In genomic region chrV:9085845-9086244, ce11 we compare ENCODE assay signal across 4 worm cellular contexts.
TF ChIP-seq lines count a peak whose summit lies in the region.

No protein-coding gene starts in this region.

TF ChIP-seq in whole organism, L1 larva, 84 proteins besides CTCF, POLR2A, EP300 and RAD21:
- TF ChIP-seq nhr-84 (tag; optimal IDR thresholded peaks at IDR 0.05; lab: Kevin White, UChicago) (no peak), ces-1 (GFP tag; optimal IDR thresholded peaks at IDR 0.05; lab: Kevin White, UChicago) (no peak), efl-3 (GFP tag; optimal IDR thresholded peaks at IDR 0.05; lab: Kevin White, UChicago) (no peak), hpl-2 (GFP tag; optimal IDR thresholded peaks at IDR 0.05; lab: Kevin White, UChicago) (no peak), lin-39 (tag; optimal IDR thresholded peaks at IDR 0.05; lab: Kevin White, UChicago) (no peak), mef-2 (tag; optimal IDR thresholded peaks at IDR 0.05; lab: Kevin White, UChicago) (no peak), C34B4.2 (tag; optimal IDR thresholded peaks at IDR 0.05; lab: Kevin White, UChicago) (no peak), elt-3 (tag; optimal IDR thresholded peaks at IDR 0.05; lab: Kevin White, UChicago) (peak in 2 of 6 experiments; percentile 24 to 28), snu-23 (GFP tag; optimal IDR thresholded peaks at IDR 0.05; lab: Kevin White, UChicago) (no peak), sptf-1 (tag; optimal IDR thresholded peaks at IDR 0.05; lab: Kevin White, UChicago) (no peak), Y116A8C.19 (tag; optimal IDR thresholded peaks at IDR 0.05; lab: Kevin White, UChicago; ENCODE audit: borderline replicate concordance) (no peak), mep-1 (tag; optimal IDR thresholded peaks at IDR 0.05; lab: Kevin White, UChicago) (peak; percentile 26), ztf-4 (tag; optimal IDR thresholded peaks at IDR 0.05; lab: Kevin White, UChicago) (no peak), pqm-1 (tag; optimal IDR thresholded peaks at IDR 0.05; lab: Kevin White, UChicago) (no peak), fkh-4 (tag; optimal IDR thresholded peaks at IDR 0.05; lab: Kevin White, UChicago; ENCODE audit: borderline replicate concordance) (no peak), unc-30 (tag; optimal IDR thresholded peaks at IDR 0.05; lab: Kevin White, UChicago) (no peak), lin-14 (GFP tag; optimal IDR thresholded peaks at IDR 0.05; lab: Kevin White, UChicago) (no peak), hlh-17 (GFP tag; optimal IDR thresholded peaks at IDR 0.05; lab: Kevin White, UChicago; ENCODE audit: borderline replicate concordance) (no peak), C04F5.9 (tag; optimal IDR thresholded peaks at IDR 0.05; lab: Kevin White, UChicago) (no peak), xbp-1 (tag; optimal IDR thresholded peaks at IDR 0.05; lab: Kevin White, UChicago) (no peak), nhr-85 (tag; lab: Kevin White, UChicago) (peak; percentile 82), lin-35 (GFP tag; optimal IDR thresholded peaks at IDR 0.05; lab: Kevin White, UChicago) (peak in 1 of 2 experiments; percentile 13), nhr-12 (tag; optimal IDR thresholded peaks at IDR 0.05; lab: Kevin White, UChicago) (no peak)

TF ChIP-seq in whole organism, L2 larva, 48 proteins besides CTCF, POLR2A, EP300 and RAD21 (continues in another document):
- peak; percentile 92 for TF ChIP-seq sma-3 (GFP tag; optimal IDR thresholded peaks at IDR 0.05; lab: Kevin White, UChicago)
- peak; percentile 24 for TF ChIP-seq egl-27 (tag; optimal IDR thresholded peaks at IDR 0.05; lab: Kevin White, UChicago)
- no peak for TF ChIP-seq peb-1 (tag; optimal IDR thresholded peaks at IDR 0.05; lab: Kevin White, UChicago)
- no peak for TF ChIP-seq R02D3.7 (tag; optimal IDR thresholded peaks at IDR 0.05; lab: Kevin White, UChicago)
- TF ChIP-seq elt-3 (tag; optimal IDR thresholded peaks at IDR 0.05; lab: Kevin White, UChicago) = no peak
- no peak for TF ChIP-seq lin-39 (tag; optimal IDR thresholded peaks at IDR 0.05; lab: Kevin White, UChicago)
- no peak for TF ChIP-seq F13H6.1 (tag; optimal IDR thresholded peaks at IDR 0.05; lab: Kevin White, UChicago)
- TF ChIP-seq unc-62 (GFP tag; optimal IDR thresholded peaks at IDR 0.05; lab: Kevin White, UChicago) = no peak
- no peak for TF ChIP-seq nhr-129 (tag; optimal IDR thresholded peaks at IDR 0.05; lab: Kevin White, UChicago)
- no peak for TF ChIP-seq mbf-1 (tag; optimal IDR thresholded peaks at IDR 0.05; lab: Kevin White, UChicago)
- no peak for TF ChIP-seq lsy-2 (tag; optimal IDR thresholded peaks at IDR 0.05; lab: Kevin White, UChicago)
- TF ChIP-seq aly-2 (tag; optimal IDR thresholded peaks at IDR 0.05; lab: Kevin White, UChicago) = no peak
- TF ChIP-seq mdl-1 (tag; optimal IDR thresholded peaks at IDR 0.05; lab: Kevin White, UChicago) = peak in 1 of 2 experiments; percentile 7
- TF ChIP-seq nhr-12 (tag; optimal IDR thresholded peaks at IDR 0.05; lab: Kevin White, UChicago) = no peak
- TF ChIP-seq nhr-25 (tag; optimal IDR thresholded peaks at IDR 0.05; lab: Kevin White, UChicago) = peak; percentile 63
- peak; percentile 56 for TF ChIP-seq sma-9 (GFP tag; optimal IDR thresholded peaks at IDR 0.05; lab: Kevin White, UChicago)
- TF ChIP-seq sma-9 (tag; optimal IDR thresholded peaks at IDR 0.05; lab: Kevin White, UChicago) = no peak
- TF ChIP-seq sem-4 (tag; optimal IDR thresholded peaks at IDR 0.05; lab: Kevin White, UChicago) = no peak
- peak; percentile 76 for TF ChIP-seq fos-1 (tag; optimal IDR thresholded peaks at IDR 0.05; lab: Kevin White, UChicago)
- TF ChIP-seq ama-1 (optimal IDR thresholded peaks at IDR 0.05; lab: Kevin White, UChicago) = no peak
- no peak for TF ChIP-seq Y55F3AM.14 (GFP tag; optimal IDR thresholded peaks at IDR 0.05; lab: Kevin White, UChicago)
- no peak for TF ChIP-seq alr-1 (tag; optimal IDR thresholded peaks at IDR 0.05; lab: Kevin White, UChicago)
- TF ChIP-seq crh-2 (tag; optimal IDR thresholded peaks at IDR 0.05; lab: Kevin White, UChicago) = peak; percentile 16
- TF ChIP-seq unc-55 (GFP tag; optimal IDR thresholded peaks at IDR 0.05; lab: Kevin White, UChicago) = no peak
- no peak for TF ChIP-seq nhr-237 (tag; optimal IDR thresholded peaks at IDR 0.05; lab: Kevin White, UChicago)
- TF ChIP-seq nhr-11 (tag; optimal IDR thresholded peaks at IDR 0.05; lab: Kevin White, UChicago) = no peak

TF ChIP-seq in whole organism, L3 larva, 47 proteins besides CTCF, POLR2A, EP300 and RAD21 (continues in another document):
- peak; percentile 43 for TF ChIP-seq jun-1 (tag; optimal IDR thresholded peaks at IDR 0.05; lab: Kevin White, UChicago)
- TF ChIP-seq unc-62 (GFP tag; optimal IDR thresholded peaks at IDR 0.05; lab: Kevin White, UChicago) = no peak
- TF ChIP-seq snpc-4 (tag; optimal IDR thresholded peaks at IDR 0.05; lab: Kevin White, UChicago) = no peak
- no peak for TF ChIP-seq lin-39 (tag; optimal IDR thresholded peaks at IDR 0.05; lab: Kevin White, UChicago)
- TF ChIP-seq lin-15B (tag; optimal IDR thresholded peaks at IDR 0.05; lab: Kevin White, UChicago) = no peak
- TF ChIP-seq tbx-2 (tag; optimal IDR thresholded peaks at IDR 0.05; lab: Kevin White, UChicago) = peak; percentile 22
- peak in 1 of 3 experiments; percentile 84 for TF ChIP-seq elt-3 (tag; optimal IDR thresholded peaks at IDR 0.05; lab: Kevin White, UChicago)
- TF ChIP-seq sea-2 (GFP tag; optimal IDR thresholded peaks at IDR 0.05; lab: Kevin White, UChicago) = no peak
- peak; percentile 58 for TF ChIP-seq ceh-28 (tag; optimal IDR thresholded peaks at IDR 0.05; lab: Kevin White, UChicago)
- TF ChIP-seq ceh-82 (tag; optimal IDR thresholded peaks at IDR 0.05; lab: Kevin White, UChicago) = no peak
- no peak for TF ChIP-seq unc-39 (tag; optimal IDR thresholded peaks at IDR 0.05; lab: Kevin White, UChicago)
- TF ChIP-seq pqm-1 (tag; optimal IDR thresholded peaks at IDR 0.05; lab: Kevin White, UChicago) = peak; percentile 15
- TF ChIP-seq nhr-23 (tag; optimal IDR thresholded peaks at IDR 0.05; lab: Kevin White, UChicago) = peak; percentile 89
- TF ChIP-seq mdl-1 (tag; optimal IDR thresholded peaks at IDR 0.05; lab: Kevin White, UChicago) = no peak
- peak; percentile 73 for TF ChIP-seq nhr-25 (tag; optimal IDR thresholded peaks at IDR 0.05; lab: Kevin White, UChicago)
- no peak for TF ChIP-seq lsy-12 (tag; optimal IDR thresholded peaks at IDR 0.05; lab: Kevin White, UChicago)
- TF ChIP-seq ama-1 (optimal IDR thresholded peaks at IDR 0.05; lab: Kevin White, UChicago) = no peak
- no peak for TF ChIP-seq ceh-16 (tag; optimal IDR thresholded peaks at IDR 0.05; lab: Kevin White, UChicago)
- no peak for TF ChIP-seq nhr-237 (tag; optimal IDR thresholded peaks at IDR 0.05; lab: Kevin White, UChicago)
- TF ChIP-seq skn-1 (tag; optimal IDR thresholded peaks at IDR 0.05; lab: Kevin White, UChicago) = no peak
- TF ChIP-seq hmg-11 (tag; optimal IDR thresholded peaks at IDR 0.05; lab: Kevin White, UChicago) = no peak
- TF ChIP-seq nhr-28 (tag; optimal IDR thresholded peaks at IDR 0.05; lab: Kevin White, UChicago) = no peak
- no peak for TF ChIP-seq pha-4 (tag; optimal IDR thresholded peaks at IDR 0.05; lab: Kevin White, UChicago)
- no peak for TF ChIP-seq ceh-9 (tag; optimal IDR thresholded peaks at IDR 0.05; lab: Kevin White, UChicago)
- peak; percentile 34 for TF ChIP-seq elt-2 (tag; optimal IDR thresholded peaks at IDR 0.05; lab: Kevin White, UChicago)
- TF ChIP-seq ZK546.5 (tag; optimal IDR thresholded peaks at IDR 0.05; lab: Kevin White, UChicago) = no peak
- TF ChIP-seq zag-1 (tag; optimal IDR thresholded peaks at IDR 0.05; lab: Kevin White, UChicago) = no peak

TF ChIP-seq in whole organism, L4 larva, 104 proteins besides CTCF, POLR2A, EP300 and RAD21 (continues in another document):
- no peak for TF ChIP-seq egl-27 (tag; optimal IDR thresholded peaks at IDR 0.05; lab: Kevin White, UChicago)
- no peak for TF ChIP-seq mdt-29 (GFP tag; IDR thresholded peaks at IDR 0.05; lab: Robert Waterston, UW)
- TF ChIP-seq nhr-48 (tag; optimal IDR thresholded peaks at IDR 0.05; lab: Kevin White, UChicago) = peak; percentile 88
- no peak for TF ChIP-seq dmd-8 (GFP tag; IDR thresholded peaks at IDR 0.05; lab: Robert Waterston, UW)
- no peak for TF ChIP-seq ZK337.2 (GFP tag; IDR thresholded peaks at IDR 0.05; lab: Robert Waterston, UW)
- no peak for TF ChIP-seq ces-1 (GFP tag; optimal IDR thresholded peaks at IDR 0.05; lab: Kevin White, UChicago)
- no peak for TF ChIP-seq F37D6.2 (tag; optimal IDR thresholded peaks at IDR 0.05; lab: Kevin White, UChicago)
- no peak for TF ChIP-seq daf-8 (GFP tag; IDR thresholded peaks at IDR 0.05; lab: Robert Waterston, UW)
- peak; percentile 62 for TF ChIP-seq hlh-30 (tag; optimal IDR thresholded peaks at IDR 0.05; lab: Kevin White, UChicago; ENCODE audit: insufficient read depth)
- TF ChIP-seq daf-19 (GFP tag; conservative IDR thresholded peaks at IDR 0.05; lab: Robert Waterston, UW) = no peak
- TF ChIP-seq zag-1 (tag; optimal IDR thresholded peaks at IDR 0.05; lab: Kevin White, UChicago) = no peak
- TF ChIP-seq dve-1 (tag; optimal IDR thresholded peaks at IDR 0.05; lab: Kevin White, UChicago; ENCODE audit: insufficient read depth) = peak; percentile 31
- TF ChIP-seq ztf-11 (tag; optimal IDR thresholded peaks at IDR 0.05; lab: Kevin White, UChicago) = no peak
- TF ChIP-seq nhr-41 (GFP tag; IDR thresholded peaks at IDR 0.05; lab: Robert Waterston, UW) = no peak
- peak; percentile 17 for TF ChIP-seq cey-2 (tag; optimal IDR thresholded peaks at IDR 0.05; lab: Kevin White, UChicago; ENCODE audit: borderline replicate concordance, insufficient read depth)
- TF ChIP-seq fkh-10 (GFP tag; optimal IDR thresholded peaks at IDR 0.05; lab: Kevin White, UChicago) = no peak
- no peak for TF ChIP-seq Y48G9A.11 (GFP tag; IDR thresholded peaks at IDR 0.05; lab: Robert Waterston, UW)
- TF ChIP-seq mdl-1 (tag; optimal IDR thresholded peaks at IDR 0.05; lab: Kevin White, UChicago) = peak; percentile 66 to 71
- no peak for TF ChIP-seq ztf-7 (tag; optimal IDR thresholded peaks at IDR 0.05; lab: Kevin White, UChicago)
- no peak for TF ChIP-seq php-3 (GFP tag; IDR thresholded peaks at IDR 0.05; lab: Robert Waterston, UW)
- no peak for TF ChIP-seq lin-39 (tag; optimal IDR thresholded peaks at IDR 0.05; lab: Kevin White, UChicago)
- TF ChIP-seq F26F4.8 (GFP tag; conservative IDR thresholded peaks at IDR 0.05; lab: Robert Waterston, UW) = no peak
- no peak for TF ChIP-seq Y105C5A.15 (GFP tag; IDR thresholded peaks at IDR 0.05; lab: Robert Waterston, UW)
- no peak for TF ChIP-seq F10B5.3 (tag; optimal IDR thresholded peaks at IDR 0.05; lab: Kevin White, UChicago)
- no peak for TF ChIP-seq jun-1 (tag; optimal IDR thresholded peaks at IDR 0.05; lab: Kevin White, UChicago)
- no peak for TF ChIP-seq ceh-20 (GFP tag; IDR thresholded peaks at IDR 0.05; lab: Robert Waterston, UW)
- no peak for TF ChIP-seq lin-38 (GFP tag; IDR thresholded peaks at IDR 0.05; lab: Robert Waterston, UW)
- TF ChIP-seq T26A8.4 (GFP tag; IDR thresholded peaks at IDR 0.05; lab: Robert Waterston, UW) = no peak
- peak in 1 of 2 experiments; percentile 10 for TF ChIP-seq lsy-2 (tag; optimal IDR thresholded peaks at IDR 0.05; lab: Kevin White, UChicago)
- no peak for TF ChIP-seq unc-130 (GFP tag; optimal IDR thresholded peaks at IDR 0.05; lab: Kevin White, UChicago)

Comparison
In these comparisons a context has a peak if more than half of its experiments do, and no peak if none do; other contexts are left out.
1. Of the 29 proteins assayed by ChIP-seq in both whole organism, L4 larva and whole organism, L1 larva: peak only in whole organism, L4 larva: aha-1, mdl-1 and nhr-28; only in whole organism, L1 larva: mep-1; in both: none; in neither: 23; mixed calls (peak in some experiments, not most) for 2.